Worm (Caenorhabditis elegans) whole organism, L1 larva: ENCODE measurements around the gene fkh-3.

Experiments used
- ama-1 ChIP-seq: fragments of 150-350 bp; optimal IDR thresholded peaks from 2 replicates; lab custom pipeline; 2014
- mef-2 ChIP-seq: fragments of 150-350 bp; optimal IDR thresholded peaks from 2 replicates; lab custom pipeline; 2014; ENCODE audit warnings: missing biosample characterization, missing genetic modification characterization
- pag-3 ChIP-seq: sonication (generic microtip); optimal IDR thresholded peaks from 2 replicates; lab custom pipeline; 2017; ENCODE audit warnings: missing genetic modification characterization, mild to moderate bottlenecking, missing compliant biosample characterization, antibody characterized with exemption, borderline replicate concordance; ENCODE audit not compliant: insufficient read depth
- pax-3 ChIP-seq: fragments of 200-800 bp; sonication (Bioruptor generic); optimal IDR thresholded peaks from 2 replicates; lab custom pipeline; 2018; ENCODE audit warnings: mild to moderate bottlenecking, missing genetic modification characterization, moderate library complexity, missing compliant biosample characterization
- pqm-1 ChIP-seq: sonication (generic microtip); optimal IDR thresholded peaks from 3 replicates; lab custom pipeline; 2017; ENCODE audit warnings: missing biosample characterization, missing genetic modification characterization
- skn-1 ChIP-seq: fragments of 150-350 bp; optimal IDR thresholded peaks from 2 replicates; lab custom pipeline; 2014; ENCODE audit warnings: missing biosample characterization, missing genetic modification characterization
- sox-4 ChIP-seq: sonication (generic microtip); optimal IDR thresholded peaks from 2 replicates; lab custom pipeline; 2016; ENCODE audit warnings: missing genetic modification characterization, missing compliant biosample characterization
- ztf-11 ChIP-seq, 2 experiments: sonication (generic microtip); optimal IDR thresholded peaks; 2 replicates each; lab custom pipeline; 2016 to 2017; ENCODE audit warnings: missing genetic modification characterization in 2 of 2, missing biosample characterization in 1 of 2, missing compliant biosample characterization in 1 of 2

ce11 chrX:13435790-13436472 is 12.7 kb upstream of the fkh-3 start, which contains the start of gene jmjd-3.3:
- TF ChIP-seq sox-4 (tag; lab: Kevin White, UChicago) (no peak), skn-1 (tag; lab: Kevin White, UChicago) (no peak), pqm-1 (tag; lab: Kevin White, UChicago) (no peak), ztf-11 (tag; optimal IDR thresholded peaks at IDR 0.05; lab: Kevin White, UChicago) (no peak), ama-1 (lab: Kevin White, UChicago) (no peak), pag-3 (tag; lab: Kevin White, UChicago) (no peak), pax-3 (tag; lab: Kevin White, UChicago) (no peak), mef-2 (tag; lab: Kevin White, UChicago) (no peak)
